Worm (Caenorhabditis elegans): ENCODE data around the gene K09E9.7.

The K09E9.7 gene

DNA sequence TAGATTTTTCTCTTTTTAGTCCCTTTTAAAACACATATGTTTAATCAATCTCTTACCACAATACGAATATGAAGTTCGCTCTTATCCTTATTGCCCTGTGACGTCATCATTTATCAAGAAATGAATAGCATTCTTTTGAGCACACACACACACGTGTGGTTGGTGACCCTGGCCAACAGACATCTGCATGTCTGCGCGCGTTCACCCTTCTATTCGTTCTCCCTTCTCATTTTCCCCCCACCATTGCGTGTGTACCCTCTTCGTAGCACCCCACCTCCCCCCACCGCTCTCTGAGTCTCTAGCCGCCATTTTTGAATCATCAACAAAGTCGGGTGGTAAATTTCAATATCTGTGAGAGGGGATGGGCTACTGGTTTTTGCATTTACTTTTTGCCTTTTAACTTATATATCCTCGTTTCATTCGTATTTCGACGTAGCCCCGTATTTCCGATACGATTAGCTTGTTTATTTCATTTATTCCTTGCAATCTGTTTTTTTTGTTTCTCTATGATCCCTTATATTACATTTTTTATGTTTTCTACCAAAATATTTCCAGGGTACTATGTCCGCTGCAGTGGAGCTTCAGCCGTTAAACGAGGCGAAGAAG is 40.1 kb upstream of the K09E9.7 start, which contains the start of gene ent-2:
Gene ent-2 (plus strand): TSS at position 556 of the 606 bp plus-strand sequence.
- TF ChIP-seq flt-1 (GFP tag; IDR thresholded peaks at IDR 0.05): no peak
- TF ChIP-seq hmg-4 (GFP tag; optimal IDR thresholded peaks at IDR 0.05): peak; percentile 55

- TF ChIP-seq B0310.2 (tag; optimal IDR thresholded peaks at IDR 0.05) (no peak), tbx-37 (GFP tag; conservative IDR thresholded peaks at IDR 0.05) (no peak), flt-1 (GFP tag; IDR thresholded peaks at IDR 0.05) (no peak), hnd-1 (tag; optimal IDR thresholded peaks at IDR 0.05) (no peak), tbx-11 (GFP tag; IDR thresholded peaks at IDR 0.05) (no peak), ceh-36 (tag; optimal IDR thresholded peaks at IDR 0.05) (no peak), ama-1 (optimal IDR thresholded peaks at IDR 0.05) (no peak), aly-1 (tag; optimal IDR thresholded peaks at IDR 0.05) (no peak), pes-1 (GFP tag; IDR thresholded peaks at IDR 0.05) (no peak), hmbx-1 (tag; optimal IDR thresholded peaks at IDR 0.05) (no peak)
These were observed 36.5 kb upstream of the K09E9.7 start for ce11 chrX:15604236-15604635.

DNA sequence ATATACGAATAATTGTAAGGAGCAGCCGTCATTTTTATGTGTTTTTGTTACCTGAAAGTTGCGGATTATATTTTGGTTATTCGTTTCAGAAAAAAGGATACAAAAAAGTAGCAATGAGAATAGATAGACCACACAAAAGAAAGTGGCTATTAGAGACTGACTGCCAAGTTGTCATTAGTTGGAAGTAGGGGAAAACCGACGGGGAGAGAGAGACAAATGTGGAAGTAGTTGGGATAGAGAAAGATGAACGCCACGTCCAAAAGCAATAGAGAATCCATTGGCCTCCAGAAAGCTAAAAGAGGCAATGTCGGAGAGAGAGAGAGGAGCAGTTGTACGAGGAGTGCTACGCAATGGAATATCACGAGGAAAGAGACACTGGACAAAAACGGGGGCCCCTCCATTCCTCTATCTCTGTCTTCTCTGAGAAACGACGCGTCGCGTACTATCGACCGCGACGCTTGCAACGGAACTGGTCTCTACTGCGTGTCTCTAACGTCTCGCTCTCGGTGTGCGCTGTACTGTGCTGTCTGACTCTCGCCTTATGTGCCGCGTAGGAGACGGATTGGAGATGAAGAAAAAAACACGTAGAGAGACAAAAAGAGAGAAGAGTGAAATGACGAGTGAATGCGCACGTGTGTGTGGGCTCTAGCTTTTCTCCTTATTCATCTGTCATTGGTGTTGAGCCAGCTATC is 34.0 kb upstream of the K09E9.7 start, which contains the start of gene rab-14:
Gene rab-14 (minus strand): TSS at position 51 of the 692 bp plus-strand sequence.
- TF ChIP-seq tra-4 (tag; optimal IDR thresholded peaks at IDR 0.05) (no peak), pes-1 (GFP tag; IDR thresholded peaks at IDR 0.05) (peak; percentile 45; the same call in 1 of the 2 replicates), aly-1 (tag; optimal IDR thresholded peaks at IDR 0.05) (peak; percentile 22), sea-1 (GFP tag; conservative IDR thresholded peaks at IDR 0.05) (0 out of 2 replicates have a peak, but pooled peaks have one; percentile 39), scrt-1 (GFP tag; IDR thresholded peaks at IDR 0.05) (no peak), hmg-4 (GFP tag; optimal IDR thresholded peaks at IDR 0.05) (peak; percentile 83), ceh-36 (tag; optimal IDR thresholded peaks at IDR 0.05) (no peak), B0310.2 (tag; optimal IDR thresholded peaks at IDR 0.05) (peak; percentile 22), F13C5.2 (tag; optimal IDR thresholded peaks at IDR 0.05) (peak; percentile 18)

DNA sequence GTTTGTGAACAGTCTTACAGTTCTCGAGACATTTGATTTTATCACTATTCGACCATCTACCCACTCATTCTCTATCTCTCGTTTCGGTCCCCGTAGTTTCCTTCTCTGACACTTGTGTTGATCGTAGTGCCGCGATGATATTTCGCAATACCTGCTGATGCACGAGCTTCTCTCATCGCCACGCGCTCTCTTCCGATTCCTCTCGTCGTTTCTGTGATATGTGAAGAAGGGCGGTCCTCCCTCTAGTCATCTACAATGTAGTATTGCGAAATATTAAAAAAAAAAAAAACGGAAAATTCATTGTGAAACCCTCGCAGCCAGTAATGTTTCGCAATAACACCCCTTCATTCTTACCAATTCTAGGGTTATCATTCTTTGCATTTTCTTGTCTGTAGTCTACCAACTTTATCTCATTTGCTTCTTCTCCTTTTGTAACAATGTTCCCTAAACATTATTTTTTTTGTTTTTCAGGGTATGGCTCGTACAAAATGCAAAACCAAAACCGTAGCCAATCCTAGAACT is 33.1 kb upstream of the K09E9.7 start, which contains the start of gene nipi-3:
Gene nipi-3 (plus strand): TSS at position 472 of the 522 bp plus-strand sequence.
- TF ChIP-seq B0310.2 (tag; optimal IDR thresholded peaks at IDR 0.05) (no peak), F13C5.2 (tag; optimal IDR thresholded peaks at IDR 0.05) (no peak), scrt-1 (GFP tag; IDR thresholded peaks at IDR 0.05) (no peak), flt-1 (GFP tag; IDR thresholded peaks at IDR 0.05) (no peak), hnd-1 (tag; optimal IDR thresholded peaks at IDR 0.05) (no peak), ceh-36 (tag; optimal IDR thresholded peaks at IDR 0.05) (no peak), pes-1 (GFP tag; IDR thresholded peaks at IDR 0.05) (no peak), tra-4 (tag; optimal IDR thresholded peaks at IDR 0.05) (no peak), ama-1 (optimal IDR thresholded peaks at IDR 0.05) (no peak), hmbx-1 (tag; optimal IDR thresholded peaks at IDR 0.05) (no peak), ets-7 (tag; optimal IDR thresholded peaks at IDR 0.05) (no peak)

ce11 chrX:15608593-15608992 is 32.1 kb upstream of the K09E9.7 start:
- TF ChIP-seq tra-4 (tag; optimal IDR thresholded peaks at IDR 0.05) (no peak), tbx-37 (GFP tag; conservative IDR thresholded peaks at IDR 0.05) (no peak), ceh-36 (tag; optimal IDR thresholded peaks at IDR 0.05) (no peak), flt-1 (GFP tag; IDR thresholded peaks at IDR 0.05) (no peak), sea-1 (GFP tag; conservative IDR thresholded peaks at IDR 0.05) (no peak), ets-7 (tag; optimal IDR thresholded peaks at IDR 0.05) (no peak), pes-1 (GFP tag; IDR thresholded peaks at IDR 0.05) (no peak), B0310.2 (tag; optimal IDR thresholded peaks at IDR 0.05) (no peak), hmg-4 (GFP tag; optimal IDR thresholded peaks at IDR 0.05) (no peak), scrt-1 (GFP tag; IDR thresholded peaks at IDR 0.05) (no peak), F13C5.2 (tag; optimal IDR thresholded peaks at IDR 0.05) (no peak), tbx-11 (GFP tag; IDR thresholded peaks at IDR 0.05) (no peak), hnd-1 (tag; optimal IDR thresholded peaks at IDR 0.05) (no peak)

- TF ChIP-seq ceh-13 (GFP tag; optimal IDR thresholded peaks at IDR 0.05) (no peak), tra-4 (tag; optimal IDR thresholded peaks at IDR 0.05) (no peak), ama-1 (optimal IDR thresholded peaks at IDR 0.05) (no peak), F13C5.2 (tag; optimal IDR thresholded peaks at IDR 0.05) (no peak), hnd-1 (tag; optimal IDR thresholded peaks at IDR 0.05) (no peak), flt-1 (GFP tag; IDR thresholded peaks at IDR 0.05) (no peak), aly-1 (tag; optimal IDR thresholded peaks at IDR 0.05) (no peak), B0310.2 (tag; optimal IDR thresholded peaks at IDR 0.05) (no peak), sea-1 (GFP tag; conservative IDR thresholded peaks at IDR 0.05) (no peak), ets-7 (tag; optimal IDR thresholded peaks at IDR 0.05) (no peak), pes-1 (GFP tag; IDR thresholded peaks at IDR 0.05) (no peak), tbx-37 (GFP tag; conservative IDR thresholded peaks at IDR 0.05) (no peak), tbx-11 (GFP tag; IDR thresholded peaks at IDR 0.05) (no peak), ceh-36 (tag; optimal IDR thresholded peaks at IDR 0.05) (no peak), hmg-4 (GFP tag; optimal IDR thresholded peaks at IDR 0.05) (no peak)
These were observed 31.0 kb upstream of the K09E9.7 start for ce11 chrX:15609698-15610097.

DNA sequence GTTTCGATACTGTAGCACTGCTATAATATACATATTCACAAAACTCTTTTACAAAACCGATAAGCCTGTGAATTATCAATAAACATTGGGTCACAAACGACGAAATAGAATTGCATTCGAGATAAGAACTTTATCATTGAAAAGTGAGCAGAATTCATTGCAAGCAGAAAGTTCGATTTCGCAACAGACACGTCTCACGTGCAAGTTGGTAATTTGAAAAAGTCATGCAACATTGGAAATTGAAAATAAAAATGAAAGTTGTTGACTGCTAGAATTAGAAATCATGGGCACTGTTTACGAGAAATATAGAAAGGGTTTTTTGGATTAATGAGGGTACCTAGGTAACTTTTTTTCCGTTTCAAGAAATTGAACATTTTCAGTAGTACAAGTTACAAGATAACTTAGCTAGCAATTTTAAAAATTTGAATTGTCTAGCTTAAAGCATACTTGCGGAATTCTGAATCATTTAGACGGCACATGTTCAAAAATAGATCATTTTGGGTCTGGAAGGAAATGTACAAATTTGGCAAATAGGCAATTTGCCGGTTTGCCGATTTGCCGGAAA is 30.1 kb upstream of the K09E9.7 start:
- no peak for TF ChIP-seq B0310.2 (tag; optimal IDR thresholded peaks at IDR 0.05)
- no peak for TF ChIP-seq tbx-11 (GFP tag; IDR thresholded peaks at IDR 0.05)
- TF ChIP-seq ets-7 (tag; optimal IDR thresholded peaks at IDR 0.05): no peak
- TF ChIP-seq tra-4 (tag; optimal IDR thresholded peaks at IDR 0.05): no peak
- TF ChIP-seq ceh-36 (tag; optimal IDR thresholded peaks at IDR 0.05): no peak
- TF ChIP-seq tbx-37 (GFP tag; conservative IDR thresholded peaks at IDR 0.05): no peak
- no peak for TF ChIP-seq aly-1 (tag; optimal IDR thresholded peaks at IDR 0.05)
- no peak for TF ChIP-seq F13C5.2 (tag; optimal IDR thresholded peaks at IDR 0.05)
- no peak for TF ChIP-seq ceh-13 (GFP tag; optimal IDR thresholded peaks at IDR 0.05)
- TF ChIP-seq hnd-1 (tag; optimal IDR thresholded peaks at IDR 0.05): no peak
- no peak for TF ChIP-seq scrt-1 (GFP tag; IDR thresholded peaks at IDR 0.05)
- no peak for TF ChIP-seq hmbx-1 (tag; optimal IDR thresholded peaks at IDR 0.05)
- TF ChIP-seq hmg-4 (GFP tag; optimal IDR thresholded peaks at IDR 0.05): no peak
- no peak for TF ChIP-seq ama-1 (optimal IDR thresholded peaks at IDR 0.05)
- no peak for TF ChIP-seq sea-1 (GFP tag; conservative IDR thresholded peaks at IDR 0.05)
- TF ChIP-seq flt-1 (GFP tag; IDR thresholded peaks at IDR 0.05): no peak

All from whole organism, early embryonic.